Fruit fly (Drosophila melanogaster): Measurements from ENCODE around the gene CG15824.

CG15824 gene

DNA sequence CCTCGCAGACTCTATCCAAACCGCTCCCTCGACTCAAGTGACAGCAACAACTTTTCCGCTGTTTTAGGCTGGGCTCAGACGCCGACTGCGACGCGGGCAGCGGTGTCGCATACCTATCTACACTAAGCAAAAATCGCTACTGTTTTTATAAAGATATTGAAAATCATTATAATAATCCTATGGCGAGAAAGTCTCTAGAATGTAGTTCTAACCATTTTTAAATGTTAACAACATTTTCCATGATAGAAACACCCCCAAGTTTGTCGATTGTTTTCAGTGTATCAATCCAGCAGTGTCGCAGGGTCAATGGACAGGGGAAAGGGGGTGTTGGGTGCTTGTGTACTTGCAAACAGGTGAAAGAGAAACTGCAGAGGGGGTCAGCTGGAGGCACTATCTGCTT is 19.1 kb downstream of the CG15824 start (continued):
- TF ChIP-seq CG8290 (GFP tag; optimal IDR thresholded peaks at IDR 0.05): peak; percentile 93
- peak; percentile 70 to 98 for TF ChIP-seq CG8290 (tag; optimal IDR thresholded peaks at IDR 0.05)
- TF ChIP-seq sob (GFP tag; IDR thresholded peaks at IDR 0.05): peak; percentile 97
- peak; percentile 90 for TF ChIP-seq ssp (GFP tag; IDR thresholded peaks at IDR 0.05)
- TF ChIP-seq BtbVII (GFP tag; optimal IDR thresholded peaks at IDR 0.05): peak; percentile 93
- TF ChIP-seq row (GFP tag; IDR thresholded peaks at IDR 0.05): peak; percentile 95
- peak; percentile 96 for TF ChIP-seq seq (GFP tag; IDR thresholded peaks at IDR 0.05)
- peak; percentile 92 for TF ChIP-seq rib (GFP tag; IDR thresholded peaks at IDR 0.05)
- TF ChIP-seq gcm (GFP tag; optimal IDR thresholded peaks at IDR 0.05): peak; percentile 95
- peak; percentile 88 for TF ChIP-seq croc (GFP tag; conservative IDR thresholded peaks at IDR 0.05)
- TF ChIP-seq Oli (tag; optimal IDR thresholded peaks at IDR 0.05): peak; percentile 96
- TF ChIP-seq Mes4 (GFP tag; optimal IDR thresholded peaks at IDR 0.05): peak; percentile 92
- peak; percentile 91 for TF ChIP-seq her (GFP tag; optimal IDR thresholded peaks at IDR 0.05)
- TF ChIP-seq insv (GFP tag; optimal IDR thresholded peaks at IDR 0.05): peak; percentile 32 to 60
- peak; percentile 92 for TF ChIP-seq CG6254 (GFP tag; optimal IDR thresholded peaks at IDR 0.05)
- peak; percentile 87 for TF ChIP-seq dimm (GFP tag; IDR thresholded peaks at IDR 0.05)
- peak; percentile 93 for TF ChIP-seq Adf1 (GFP tag; IDR thresholded peaks at IDR 0.05)
- peak; percentile 95 for TF ChIP-seq CG12155 (GFP tag; optimal IDR thresholded peaks at IDR 0.05)
- TF ChIP-seq NC2α (GFP tag; optimal IDR thresholded peaks at IDR 0.05): peak; percentile 86
- TF ChIP-seq pzg (GFP tag; optimal IDR thresholded peaks at IDR 0.05): peak; percentile 16
- TF ChIP-seq chif (GFP tag; optimal IDR thresholded peaks at IDR 0.05): peak; percentile 97
- TF ChIP-seq Rfx (GFP tag; IDR thresholded peaks at IDR 0.05): peak; percentile 98
- no peak for TF ChIP-seq CG16813 (GFP tag; IDR thresholded peaks at IDR 0.05; ENCODE audit: partially characterized antibody)
- no peak for TF ChIP-seq chinmo (GFP tag; IDR thresholded peaks at IDR 0.05; ENCODE audit: partially characterized antibody)
- peak; percentile 92 for TF ChIP-seq CG7987 (GFP tag; optimal IDR thresholded peaks at IDR 0.05)
- TF ChIP-seq kni (GFP tag; optimal IDR thresholded peaks at IDR 0.05): peak; percentile 74
- TF ChIP-seq hb (GFP tag; IDR thresholded peaks at IDR 0.05; ENCODE audit: partially characterized antibody): no peak
- peak; percentile 95 for TF ChIP-seq NFAT (GFP tag; IDR thresholded peaks at IDR 0.05)
- peak; percentile 96 for TF ChIP-seq Mad (GFP tag; optimal IDR thresholded peaks at IDR 0.05)
- peak; percentile 82 for TF ChIP-seq B-H2 (GFP tag; optimal IDR thresholded peaks at IDR 0.05)
- peak; percentile 83 for TF ChIP-seq slou (GFP tag; optimal IDR thresholded peaks at IDR 0.05)
- TF ChIP-seq jumu (GFP tag; optimal IDR thresholded peaks at IDR 0.05): peak; percentile 95
- peak; percentile 63 for TF ChIP-seq exex (tag; optimal IDR thresholded peaks at IDR 0.05)
- peak; percentile 91 for TF ChIP-seq fd64A (GFP tag; optimal IDR thresholded peaks at IDR 0.05)
- peak; percentile 95 for TF ChIP-seq Asciz (GFP tag; optimal IDR thresholded peaks at IDR 0.05)
- peak; percentile 97 for TF ChIP-seq ara (GFP tag; IDR thresholded peaks at IDR 0.05)
- TF ChIP-seq CG2120 (GFP tag; optimal IDR thresholded peaks at IDR 0.05): peak; percentile 97
- TF ChIP-seq CG3726 (GFP tag; IDR thresholded peaks at IDR 0.05): peak; percentile 92
- TF ChIP-seq tup (GFP tag; optimal IDR thresholded peaks at IDR 0.05): peak; percentile 91
- peak; percentile 95 for TF ChIP-seq CG12219 (GFP tag; optimal IDR thresholded peaks at IDR 0.05)
- peak; percentile 97 for TF ChIP-seq chn (GFP tag; optimal IDR thresholded peaks at IDR 0.05)
- peak; percentile 88 for TF ChIP-seq CG13894 (tag; optimal IDR thresholded peaks at IDR 0.05)
- TF ChIP-seq zfh2 (GFP tag; optimal IDR thresholded peaks at IDR 0.05): peak; percentile 95
- peak; percentile 74 for TF ChIP-seq CG2116 (GFP tag; optimal IDR thresholded peaks at IDR 0.05)
- peak; percentile 86 for TF ChIP-seq grn (GFP tag; optimal IDR thresholded peaks at IDR 0.05)
- peak; percentile 96 for TF ChIP-seq CG12071 (GFP tag; optimal IDR thresholded peaks at IDR 0.05)
- peak; percentile 64 for TF ChIP-seq CG7745 (tag; optimal IDR thresholded peaks at IDR 0.05)
- peak; percentile 93 for TF ChIP-seq CG32767 (GFP tag; IDR thresholded peaks at IDR 0.05)
- peak; percentile 95 for TF ChIP-seq CG16779 (GFP tag; IDR thresholded peaks at IDR 0.05)
- TF ChIP-seq CG5245 (GFP tag; optimal IDR thresholded peaks at IDR 0.05): peak; percentile 97
- TF ChIP-seq GATAe (GFP tag; conservative IDR thresholded peaks at IDR 0.05): peak; percentile 56
- peak; percentile 94 for TF ChIP-seq CG30431 (GFP tag; optimal IDR thresholded peaks at IDR 0.05)
